Worm (Caenorhabditis elegans): ENCODE data around the gene C47E12.14.

C47E12.14 gene

DNA sequence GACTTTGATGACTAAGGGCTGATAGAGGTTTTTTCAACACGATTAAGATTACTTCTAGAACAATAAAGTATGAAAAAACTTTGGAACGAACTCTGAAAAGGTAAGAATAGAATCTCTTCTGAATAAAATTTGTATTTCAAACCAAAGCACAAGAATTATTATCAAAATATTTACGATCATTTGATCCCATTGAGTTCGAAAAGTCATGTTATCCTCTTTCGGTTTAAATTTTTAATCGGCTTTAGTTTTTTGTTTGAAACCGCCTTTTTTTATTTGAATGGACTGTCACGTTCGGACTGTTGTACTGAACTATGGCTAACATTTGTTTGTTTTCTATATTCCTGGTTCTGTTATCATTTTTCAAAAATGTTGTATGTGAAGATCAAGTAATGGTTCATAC lies 1.8 kb downstream of the C47E12.14 start, which contains the start of gene C47E12.9:
Gene C47E12.9 (plus strand): TSS at position 301 of the 400 bp plus-strand sequence.
- TF ChIP-seq odd-2 (tag; optimal IDR thresholded peaks at IDR 0.05): no peak
- TF ChIP-seq ama-1 (optimal IDR thresholded peaks at IDR 0.05): no peak
- TF ChIP-seq hlh-30 (tag; optimal IDR thresholded peaks at IDR 0.05; ENCODE audit: insufficient read depth): no peak
- TF ChIP-seq hlh-13 (GFP tag; optimal IDR thresholded peaks at IDR 0.05): no peak
- TF ChIP-seq pros-1 (tag; optimal IDR thresholded peaks at IDR 0.05): no peak
- TF ChIP-seq F13H6.1 (tag; optimal IDR thresholded peaks at IDR 0.05): no peak
- no peak for TF ChIP-seq K09A11.1 (tag; optimal IDR thresholded peaks at IDR 0.05; ENCODE audit: insufficient read depth)
- no peak for TF ChIP-seq hlh-15 (tag; optimal IDR thresholded peaks at IDR 0.05)
- no peak for TF ChIP-seq ceh-14 (tag; optimal IDR thresholded peaks at IDR 0.05)
- no peak for TF ChIP-seq nfya-1 (tag; optimal IDR thresholded peaks at IDR 0.05)
- no peak for TF ChIP-seq unc-42 (tag; optimal IDR thresholded peaks at IDR 0.05)

DNA sequence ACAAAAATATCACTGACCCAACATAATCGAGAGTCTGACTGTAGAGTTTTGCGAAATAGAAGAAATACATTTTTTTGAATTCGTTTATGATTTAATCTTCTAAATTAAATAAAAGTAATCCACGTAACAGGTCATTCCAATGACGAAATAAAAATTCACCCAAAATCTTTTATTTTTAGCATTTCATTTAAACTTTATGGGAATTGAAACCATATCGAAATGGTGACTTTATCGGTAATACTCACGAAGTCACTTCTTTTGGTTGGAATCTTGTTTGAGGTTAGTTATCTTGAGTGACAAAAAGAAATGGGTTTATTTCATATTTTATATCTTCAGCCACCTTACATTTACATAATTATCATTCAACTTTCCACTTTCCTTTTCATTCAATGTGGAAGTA lies 3.6 kb downstream of the C47E12.14 start, which contains the start of the genes C47E12.12 and C47E12.10:
Gene C47E12.12 (minus strand): TSS at position 101 of the 400 bp plus-strand sequence.
Gene C47E12.10 (plus strand): TSS at position 172 of the 400 bp plus-strand sequence.
- TF ChIP-seq lim-6 (tag; optimal IDR thresholded peaks at IDR 0.05): no peak
- no peak for TF ChIP-seq ceh-24 (tag; optimal IDR thresholded peaks at IDR 0.05)
- TF ChIP-seq fkh-6 (tag; optimal IDR thresholded peaks at IDR 0.05): no peak
- no peak for TF ChIP-seq ceh-22 (tag; optimal IDR thresholded peaks at IDR 0.05)
- TF ChIP-seq pax-1 (tag; optimal IDR thresholded peaks at IDR 0.05): no peak
- TF ChIP-seq ceh-2 (tag; optimal IDR thresholded peaks at IDR 0.05): no peak
- no peak for TF ChIP-seq ama-1 (optimal IDR thresholded peaks at IDR 0.05)
- no peak for TF ChIP-seq ahr-1 (tag; optimal IDR thresholded peaks at IDR 0.05)
- TF ChIP-seq F13H6.1 (tag; optimal IDR thresholded peaks at IDR 0.05): no peak
- TF ChIP-seq odd-2 (tag; optimal IDR thresholded peaks at IDR 0.05): no peak
- TF ChIP-seq lin-11 (tag; optimal IDR thresholded peaks at IDR 0.05): no peak
- no peak for TF ChIP-seq ceh-6 (GFP tag; optimal IDR thresholded peaks at IDR 0.05)

DNA sequence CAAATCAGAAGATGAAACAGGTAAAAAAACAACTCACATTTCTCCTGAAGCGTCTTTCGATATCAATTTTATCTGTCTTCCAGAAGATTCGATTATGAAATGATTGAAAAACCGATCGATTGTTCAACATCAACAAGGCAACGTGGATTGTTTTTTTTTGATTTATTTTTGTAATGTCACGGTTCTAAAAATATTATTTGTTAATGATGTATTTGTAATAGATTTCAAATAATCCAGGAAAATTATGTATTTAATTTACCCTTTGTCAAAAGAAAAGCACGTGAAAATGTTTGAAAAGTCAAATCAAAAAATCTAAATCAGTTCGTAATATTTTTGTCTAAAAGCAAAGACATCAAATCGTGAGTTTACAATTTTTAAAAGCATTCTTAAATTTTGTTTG lies 7.1 kb downstream of the C47E12.14 start, which contains the start of the genes kin-5 and C47E12.11:
Gene kin-5 (minus strand): TSS at position 101 of the 400 bp plus-strand sequence.
Gene C47E12.11 (plus strand): TSS at position 320 of the 400 bp plus-strand sequence.
- no peak for TF ChIP-seq sdc-2 (tag; optimal IDR thresholded peaks at IDR 0.05)
- no peak for TF ChIP-seq npax-4 (tag; optimal IDR thresholded peaks at IDR 0.05)
- no peak for TF ChIP-seq pax-1 (tag; optimal IDR thresholded peaks at IDR 0.05)
- no peak for TF ChIP-seq elt-2 (tag; optimal IDR thresholded peaks at IDR 0.05)
- no peak for TF ChIP-seq odd-2 (tag; optimal IDR thresholded peaks at IDR 0.05)
- TF ChIP-seq ceh-30 (tag; optimal IDR thresholded peaks at IDR 0.05): no peak
- TF ChIP-seq unc-55 (GFP tag; optimal IDR thresholded peaks at IDR 0.05): no peak
- TF ChIP-seq nhr-11 (tag; optimal IDR thresholded peaks at IDR 0.05): no peak
- no peak for TF ChIP-seq lim-6 (tag; optimal IDR thresholded peaks at IDR 0.05)
- TF ChIP-seq hlh-15 (tag; optimal IDR thresholded peaks at IDR 0.05): no peak

DNA sequence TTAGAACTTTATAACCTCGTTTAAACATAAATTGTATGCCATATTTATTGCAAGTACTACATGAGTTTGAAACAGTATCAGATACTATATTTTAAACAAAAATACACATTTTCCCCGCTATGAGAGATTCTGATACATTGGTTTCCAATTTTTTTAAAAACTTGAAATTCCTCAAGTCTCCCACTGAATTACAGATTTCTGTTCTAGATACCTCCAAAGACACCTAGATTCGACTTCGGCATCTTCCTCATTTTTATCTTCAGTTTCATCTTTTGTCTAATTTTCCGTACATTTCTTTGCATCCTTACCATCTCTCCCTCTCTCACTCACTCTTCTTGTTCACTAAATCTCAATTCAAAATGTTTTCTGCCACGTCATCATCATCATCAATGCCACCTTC lies 12.2 kb downstream of the C47E12.14 start, which contains the start of gene T13H10.2:
Gene T13H10.2 (plus strand): TSS at position 301 of the 400 bp plus-strand sequence.
- TF ChIP-seq dmd-4 (tag; optimal IDR thresholded peaks at IDR 0.05; ENCODE audit: borderline replicate concordance) (no peak), elt-4 (tag; optimal IDR thresholded peaks at IDR 0.05) (no peak), zip-5 (tag; optimal IDR thresholded peaks at IDR 0.05) (no peak), lin-11 (tag; optimal IDR thresholded peaks at IDR 0.05) (no peak), ceh-45 (GFP tag; IDR thresholded peaks at IDR 0.05) (no peak), pqm-1 (tag; optimal IDR thresholded peaks at IDR 0.05) (no peak), T23F11.4 (GFP tag; optimal IDR thresholded peaks at IDR 0.05) (no peak), ttx-3 (tag; optimal IDR thresholded peaks at IDR 0.05) (no peak)

DNA sequence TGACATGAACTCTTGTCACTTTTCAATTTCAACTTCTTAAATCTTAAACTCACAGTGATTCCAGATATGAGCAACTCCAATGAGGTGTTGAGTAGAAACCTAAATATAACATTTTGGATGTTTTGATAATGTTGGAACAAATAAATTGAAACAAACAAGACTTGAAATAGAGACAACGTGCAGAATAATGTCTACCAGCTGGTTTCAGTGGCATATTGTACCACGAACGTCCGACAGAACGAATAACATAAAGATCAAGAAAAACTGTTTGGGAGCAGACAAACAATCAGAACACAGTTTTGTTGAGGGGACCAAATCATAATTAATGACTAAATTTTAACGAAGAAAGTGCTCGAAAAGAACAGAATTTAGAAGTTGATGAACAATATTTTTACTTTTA lies 22.9 kb downstream of the C47E12.14 start, which contains the start of gene gon-1:
Gene gon-1 (minus strand): TSS at position 101 of the 400 bp plus-strand sequence.
- TF ChIP-seq ceh-22 (tag; optimal IDR thresholded peaks at IDR 0.05): no peak
- TF ChIP-seq tbx-7 (tag; optimal IDR thresholded peaks at IDR 0.05): no peak
- no peak for TF ChIP-seq nfya-1 (tag; optimal IDR thresholded peaks at IDR 0.05)
- no peak for TF ChIP-seq nhr-232 (tag; optimal IDR thresholded peaks at IDR 0.05)
- TF ChIP-seq K09A11.1 (tag; optimal IDR thresholded peaks at IDR 0.05; ENCODE audit: insufficient read depth): no peak
- TF ChIP-seq unc-55 (GFP tag; optimal IDR thresholded peaks at IDR 0.05): no peak
- no peak for TF ChIP-seq sdc-2 (tag; optimal IDR thresholded peaks at IDR 0.05)
- no peak for TF ChIP-seq elt-4 (tag; optimal IDR thresholded peaks at IDR 0.05)
- TF ChIP-seq ama-1 (optimal IDR thresholded peaks at IDR 0.05): no peak
- TF ChIP-seq dve-1 (tag; optimal IDR thresholded peaks at IDR 0.05): no peak
- TF ChIP-seq ztf-16 (tag; optimal IDR thresholded peaks at IDR 0.05): no peak
- TF ChIP-seq lim-6 (tag; optimal IDR thresholded peaks at IDR 0.05): no peak
- TF ChIP-seq pha-2 (tag; optimal IDR thresholded peaks at IDR 0.05): no peak
- no peak for TF ChIP-seq tbx-2 (tag; optimal IDR thresholded peaks at IDR 0.05)
- TF ChIP-seq ahr-1 (tag; optimal IDR thresholded peaks at IDR 0.05): no peak
- no peak for TF ChIP-seq Y22D7AL.16 (tag; optimal IDR thresholded peaks at IDR 0.05)
- TF ChIP-seq ets-4 (tag; optimal IDR thresholded peaks at IDR 0.05): no peak
- no peak for TF ChIP-seq ceh-31 (tag; optimal IDR thresholded peaks at IDR 0.05)
